Worm (Caenorhabditis elegans): Measurements from ENCODE around the gene Y46G5A.22.

ce11 chrII:12805765-12806384 is 12.5 kb downstream of the Y46G5A.22 start:
- TF ChIP-seq tra-4 (tag; optimal IDR thresholded peaks at IDR 0.05): no peak
- no peak for TF ChIP-seq F13C5.2 (tag; optimal IDR thresholded peaks at IDR 0.05)
- TF ChIP-seq ama-1 (optimal IDR thresholded peaks at IDR 0.05): no peak
- TF ChIP-seq hmbx-1 (tag; optimal IDR thresholded peaks at IDR 0.05): no peak
- no peak for TF ChIP-seq hmg-4 (GFP tag; optimal IDR thresholded peaks at IDR 0.05)
- no peak for TF ChIP-seq flt-1 (GFP tag; IDR thresholded peaks at IDR 0.05)
- TF ChIP-seq pes-1 (GFP tag; IDR thresholded peaks at IDR 0.05): no peak
- no peak for TF ChIP-seq tbx-37 (GFP tag; conservative IDR thresholded peaks at IDR 0.05)

Measured in whole organism, early embryonic.